Worm (Caenorhabditis elegans) whole organism, L4 larva: ENCODE results near the gene gcy-20.

Source experiments
- dve-1 ChIP-seq: sonication (generic microtip); optimal IDR thresholded peaks from 2 replicates; lab custom pipeline; 2017; ENCODE audit warnings: antibody characterized with exemption, mild to moderate bottlenecking, missing genetic modification characterization, missing compliant biosample characterization; ENCODE audit not compliant: insufficient read depth
- mep-1 ChIP-seq: fragments of 150-350 bp; sonication (generic microtip); optimal IDR thresholded peaks from 3 replicates; lab custom pipeline; 2014; ENCODE audit warnings: missing biosample characterization, missing genetic modification characterization
- nhr-237 ChIP-seq: sonication (generic microtip); optimal IDR thresholded peaks from 2 replicates; lab custom pipeline; 2017; ENCODE audit warnings: missing biosample characterization, missing genetic modification characterization
- snpc-1.2 ChIP-seq: fragments of 200-800 bp; sonication (Bioruptor generic); IDR thresholded peaks from 2 replicates; pipeline ENCODE4 v1.3.6; 2022; ENCODE audit warnings: missing genetic modification reagents, missing genetic modification characterization, missing compliant biosample characterization
- snpc-4 ChIP-seq: fragments of 150-350 bp; optimal IDR thresholded peaks from 2 replicates; lab custom pipeline; 2014; ENCODE audit warnings: missing biosample characterization, missing genetic modification characterization
- unc-39 ChIP-seq: sonication (generic microtip); optimal IDR thresholded peaks from 2 replicates; lab custom pipeline; 2017; ENCODE audit warnings: missing biosample characterization, missing genetic modification characterization
- unc-62 ChIP-seq, 3 experiments: fragments of 150-350 bp in 1 of 3; sonication (generic microtip); optimal IDR thresholded peaks in 2 of 3; peaks in 1 of 3; 1 replicate in 1 of 3; 2 replicates in 2 of 3; lab custom pipeline; 2014 to 2017; ENCODE audit warnings: missing biosample characterization in 3 of 3, missing genetic modification characterization in 3 of 3, missing genetic modification reagents in 3 of 3, missing genotype in 1 of 3
- vab-7 ChIP-seq: fragments of 200-800 bp; sonication (Bioruptor generic); IDR thresholded peaks from 2 replicates; pipeline ENCODE4 v1.3.6; 2022; ENCODE audit warnings: missing genetic modification reagents, missing genetic modification characterization, missing compliant biosample characterization

ce11 chrV:16287619-16288018, 34.0 kb upstream of the gcy-20 start, which contains the start of gene F28G4.3:
- TF ChIP-seq mep-1 (no peak), dve-1 (no peak), unc-39 (no peak), vab-7 (GFP tag; lab: Robert Waterston, UW) (no peak), snpc-4 (tag; lab: Kevin White, UChicago) (no peak), unc-62 (GFP tag; optimal IDR thresholded peaks at IDR 0.05 in 1 of 2; lab: Kevin White, UChicago) (no peak), unc-62 (tag; optimal IDR thresholded peaks at IDR 0.05; lab: Kevin White, UChicago) (no peak), nhr-237 (tag; lab: Kevin White, UChicago) (no peak), snpc-1.2 (GFP tag; lab: Robert Waterston, UW) (no peak)
